Worm (Caenorhabditis elegans) whole organism, L2 larva: ENCODE results near the gene haf-3.
"Not testable (repeated sequence)": the region's sequence is repeated elsewhere in the genome, so short reads cannot be mapped to it uniquely, and the experiment has no call there.

Experiments used
- C34F6.9 ChIP-seq: fragments of 150-350 bp; optimal IDR thresholded peaks from 2 replicates; lab custom pipeline; 2014; ENCODE audit warnings: missing biosample characterization, missing genetic modification characterization
- F13H6.1 ChIP-seq: sonication (generic microtip); optimal IDR thresholded peaks from 2 replicates; lab custom pipeline; 2016; ENCODE audit warnings: missing genetic modification characterization, missing compliant biosample characterization
- Y55F3AM.14 ChIP-seq: fragments of 200-800 bp; sonication (Bioruptor generic); optimal IDR thresholded peaks from 2 replicates; lab custom pipeline; 2018; ENCODE audit warnings: mild to moderate bottlenecking, missing genetic modification characterization, missing compliant biosample characterization
- ama-1 ChIP-seq: fragments of 150-350 bp; optimal IDR thresholded peaks from 2 replicates; lab custom pipeline; 2018; ENCODE audit warnings: inconsistent platforms
- ceh-16 ChIP-seq: fragments of 150-350 bp; optimal IDR thresholded peaks from 2 replicates; lab custom pipeline; 2014; ENCODE audit warnings: missing biosample characterization, missing genetic modification characterization
- crh-2 ChIP-seq: sonication (generic microtip); optimal IDR thresholded peaks from 2 replicates; lab custom pipeline; 2017; ENCODE audit warnings: missing biosample characterization, missing genetic modification characterization
- dmd-4 ChIP-seq: sonication (generic microtip); optimal IDR thresholded peaks from 2 replicates; lab custom pipeline; 2017; ENCODE audit warnings: missing biosample characterization, missing genetic modification characterization
- elt-1 ChIP-seq: fragments of 150-350 bp; optimal IDR thresholded peaks from 2 replicates; lab custom pipeline; 2014; ENCODE audit warnings: missing biosample characterization, missing genetic modification characterization
- lin-11 ChIP-seq: fragments of 150-350 bp; sonication (generic microtip); optimal IDR thresholded peaks from 2 replicates; lab custom pipeline; 2014; ENCODE audit warnings: missing biosample characterization, missing genetic modification characterization, inconsistent platforms, mixed read lengths
- lin-39 ChIP-seq: fragments of 150-350 bp; optimal IDR thresholded peaks from 2 replicates; lab custom pipeline; 2014; ENCODE audit warnings: missing biosample characterization, missing genetic modification reagents, missing genetic modification characterization
- lsy-2 ChIP-seq, 2 experiments: fragments of 150-350 bp in 1 of 2; sonication (generic microtip) in 1 of 2; optimal IDR thresholded peaks; 2 replicates each; lab custom pipeline; 2014 to 2017; ENCODE audit warnings: missing biosample characterization in 2 of 2, missing genetic modification characterization in 2 of 2
- mdl-1 ChIP-seq, 2 experiments: fragments of 150-350 bp in 1 of 2; sonication (generic microtip) in 1 of 2; optimal IDR thresholded peaks; 2 replicates each; lab custom pipeline; 2017; ENCODE audit warnings: missing biosample characterization in 2 of 2, missing genetic modification characterization in 2 of 2
- nhr-11 ChIP-seq: fragments of 150-350 bp; optimal IDR thresholded peaks from 2 replicates; lab custom pipeline; 2014; ENCODE audit warnings: missing biosample characterization, missing genetic modification characterization
- nhr-12 ChIP-seq: fragments of 150-350 bp; optimal IDR thresholded peaks from 2 replicates; lab custom pipeline; 2014; ENCODE audit warnings: missing biosample characterization, missing genetic modification characterization
- nhr-129 ChIP-seq: fragments of 150-350 bp; optimal IDR thresholded peaks from 2 replicates; lab custom pipeline; 2014; ENCODE audit warnings: missing biosample characterization, missing genetic modification characterization
- nhr-23 ChIP-seq: fragments of 150-350 bp; optimal IDR thresholded peaks from 2 replicates; lab custom pipeline; 2014; ENCODE audit warnings: missing biosample characterization, missing genetic modification reagents, missing genetic modification characterization
- nhr-25 ChIP-seq: fragments of 150-350 bp; sonication (generic microtip); optimal IDR thresholded peaks from 3 replicates; lab custom pipeline; 2014; ENCODE audit warnings: missing biosample characterization, missing genetic modification characterization
- nhr-6 ChIP-seq: fragments of 150-350 bp; optimal IDR thresholded peaks from 2 replicates; lab custom pipeline; 2014; ENCODE audit warnings: missing biosample characterization, missing genetic modification characterization
- nhr-77 ChIP-seq: fragments of 150-350 bp; optimal IDR thresholded peaks from 2 replicates; lab custom pipeline; 2014; ENCODE audit warnings: missing biosample characterization, missing genetic modification characterization
- sem-4 ChIP-seq: fragments of 150-350 bp; optimal IDR thresholded peaks from 2 replicates; lab custom pipeline; 2014; ENCODE audit warnings: missing biosample characterization, missing genetic modification reagents, missing genetic modification characterization
- skn-1 ChIP-seq: sonication (generic microtip); optimal IDR thresholded peaks from 2 replicates; lab custom pipeline; 2017; ENCODE audit warnings: missing biosample characterization, missing genetic modification characterization
- sma-3 ChIP-seq: sonication (generic microtip); optimal IDR thresholded peaks from 2 replicates; lab custom pipeline; 2016; ENCODE audit warnings: missing genetic modification reagents, missing genetic modification characterization, missing compliant biosample characterization
- sma-9 ChIP-seq, 2 experiments: fragments of 150-350 bp in 1 of 2; sonication (generic microtip) in 1 of 2; optimal IDR thresholded peaks; 2 replicates each; lab custom pipeline; 2014 to 2016; ENCODE audit warnings: missing genetic modification characterization in 2 of 2, mild to moderate bottlenecking in 1 of 2, missing biosample characterization in 1 of 2, missing compliant biosample characterization in 1 of 2, missing genetic modification reagents in 1 of 2, moderate library complexity in 1 of 2
- snpc-4 ChIP-seq: fragments of 150-350 bp; optimal IDR thresholded peaks from 2 replicates; lab custom pipeline; 2014; ENCODE audit warnings: missing biosample characterization, missing genetic modification characterization
- unc-39 ChIP-seq: fragments of 150-350 bp; optimal IDR thresholded peaks from 2 replicates; lab custom pipeline; 2014; ENCODE audit warnings: missing biosample characterization, missing genetic modification characterization
- unc-55 ChIP-seq: fragments of 150-350 bp; sonication (generic microtip); optimal IDR thresholded peaks from 3 replicates; lab custom pipeline; 2014; ENCODE audit warnings: missing biosample characterization, missing genetic modification reagents, missing genetic modification characterization
- unc-62 ChIP-seq: fragments of 150-350 bp; optimal IDR thresholded peaks from 2 replicates; lab custom pipeline; 2014; ENCODE audit warnings: missing biosample characterization, missing genetic modification reagents, missing genetic modification characterization
- zag-1 ChIP-seq: fragments of 150-350 bp; optimal IDR thresholded peaks from 2 replicates; lab custom pipeline; 2014; ENCODE audit warnings: missing biosample characterization, missing genetic modification characterization
- ztf-1 ChIP-seq: fragments of 200-800 bp; sonication (Bioruptor generic); conservative IDR thresholded peaks from 2 replicates; pipeline ENCODE4 v1.3.6; 2022; ENCODE audit warnings: missing genetic modification characterization, missing compliant biosample characterization
- ztf-4 ChIP-seq: fragments of 150-350 bp; optimal IDR thresholded peaks from 2 replicates; lab custom pipeline; 2014; ENCODE audit warnings: missing biosample characterization, missing genetic modification characterization

Gene haf-3

ce11 chrV:15811982-15812381, 46.0 kb upstream of the haf-3 start, which contains the start of gene nhr-282:
Gene nhr-282 (plus strand): TSS chrV:15812282.
- not testable (repeated sequence) for TF ChIP-seq ztf-4 (tag; lab: Kevin White, UChicago); zag-1 (tag; lab: Kevin White, UChicago); unc-39

ce11 chrV:15810446-15810845, 44.5 kb upstream of the haf-3 start, which contains the start of gene F54B8.1:
Gene F54B8.1 (plus strand): TSS chrV:15810746.
- TF ChIP-seq nhr-25 (tag; lab: Kevin White, UChicago) (no peak), ceh-16 (tag; lab: Kevin White, UChicago) (no peak), nhr-23 (tag; lab: Kevin White, UChicago) (no peak), ztf-4 (tag; lab: Kevin White, UChicago) (no peak), nhr-129 (tag; lab: Kevin White, UChicago) (no peak), Y55F3AM.14 (GFP tag; lab: Kevin White, UChicago) (no peak), mdl-1 (tag; optimal IDR thresholded peaks at IDR 0.05; lab: Kevin White, UChicago) (no peak), unc-62 (no peak), ztf-1 (GFP tag; lab: Robert Waterston, UW) (no peak), nhr-11 (tag; lab: Kevin White, UChicago) (no peak), nhr-77 (tag; lab: Kevin White, UChicago) (no peak), lin-11 (tag; lab: Kevin White, UChicago) (no peak), lsy-2 (tag; optimal IDR thresholded peaks at IDR 0.05; lab: Kevin White, UChicago) (no peak)

- no peak for TF ChIP-seq F13H6.1 (tag; lab: Kevin White, UChicago)
- no peak for TF ChIP-seq crh-2 (tag; lab: Kevin White, UChicago)
- no peak for TF ChIP-seq skn-1 (tag; lab: Kevin White, UChicago)
- no peak for TF ChIP-seq nhr-11 (tag; lab: Kevin White, UChicago)
- TF ChIP-seq lsy-2 (tag; optimal IDR thresholded peaks at IDR 0.05; lab: Kevin White, UChicago): no peak
- no peak for TF ChIP-seq nhr-25 (tag; lab: Kevin White, UChicago)
- no peak for TF ChIP-seq lin-11 (tag; lab: Kevin White, UChicago)
- no peak for TF ChIP-seq Y55F3AM.14 (GFP tag; lab: Kevin White, UChicago)
- no peak for TF ChIP-seq nhr-129 (tag; lab: Kevin White, UChicago)
- TF ChIP-seq C34F6.9 (tag; lab: Kevin White, UChicago): no peak
- no peak for TF ChIP-seq sem-4 (tag; lab: Kevin White, UChicago)
- no peak for TF ChIP-seq dmd-4 (tag; lab: Kevin White, UChicago)
- no peak for TF ChIP-seq lin-39
- no peak for TF ChIP-seq sma-3 (GFP tag; lab: Kevin White, UChicago)
- no peak for TF ChIP-seq sma-9 (GFP tag; optimal IDR thresholded peaks at IDR 0.05; lab: Kevin White, UChicago)
- TF ChIP-seq sma-9 (tag; optimal IDR thresholded peaks at IDR 0.05; lab: Kevin White, UChicago): no peak
- no peak for TF ChIP-seq nhr-23 (tag; lab: Kevin White, UChicago)
- no peak for TF ChIP-seq nhr-6 (tag; lab: Kevin White, UChicago)
- TF ChIP-seq mdl-1 (tag; optimal IDR thresholded peaks at IDR 0.05; lab: Kevin White, UChicago): no peak
- TF ChIP-seq ama-1 (lab: Kevin White, UChicago): no peak
- TF ChIP-seq ztf-4 (tag; lab: Kevin White, UChicago): no peak
Measured at ce11 chrV:15809543-15809942, 43.6 kb upstream of the haf-3 start, which contains the start of gene srsx-36. Gene srsx-36 (minus strand): TSS chrV:15809643.

- not testable (repeated sequence) for TF ChIP-seq nhr-77, nhr-12, nhr-6 (tag; lab: Kevin White, UChicago)
- TF ChIP-seq, all 48 proteins: peak for 0; not testable (repeated sequence) for 48
Measured at ce11 chrV:15807420-15807819, 41.4 kb upstream of the haf-3 start, which contains the start of gene srsx-38. Gene srsx-38 (minus strand): TSS chrV:15807520.

- not testable (repeated sequence) for TF ChIP-seq Y55F3AM.14 (GFP tag; lab: Kevin White, UChicago); unc-55 (GFP tag; lab: Kevin White, UChicago); snpc-4
Measured at ce11 chrV:15803748-15804147, 37.8 kb upstream of the haf-3 start, which contains the start of gene T26E4.18. Gene T26E4.18 (minus strand): TSS chrV:15803848.

- not testable (repeated sequence) for TF ChIP-seq elt-1 (tag; lab: Kevin White, UChicago); nhr-11 (tag; lab: Kevin White, UChicago); sma-3 (GFP tag; lab: Kevin White, UChicago)
Measured at ce11 chrV:15803079-15803478, 37.1 kb upstream of the haf-3 start, which contains the start of gene srd-27. Gene srd-27 (plus strand): TSS chrV:15803379.
